Fruit fly (Drosophila melanogaster): Measurements from ENCODE around the gene CG16986.
A peak's percentile ranks its signal among the peaks of the same experiment; 100 is the strongest.

dm6 chr3L:2582753-2583536 lies 17.2 kb upstream of the CG16986 start:
- TF ChIP-seq EcR (GFP tag; optimal IDR thresholded peaks at IDR 0.05), result peak in 1 of 2 experiments; percentile 42
- no peak for TF ChIP-seq CG8478 (optimal IDR thresholded peaks at IDR 0.05)
- TF ChIP-seq psq (optimal IDR thresholded peaks at IDR 0.05), result no peak
- no peak for TF ChIP-seq pan (optimal IDR thresholded peaks at IDR 0.05)
